Fruit fly (Drosophila melanogaster) whole organism, embryonic: Measurements from ENCODE around the gene Idi.

Experiments
- BEAF-32 ChIP-seq: fragments of 200-800 bp; sonication (Bioruptor generic); optimal IDR thresholded peaks from 3 replicates; lab custom pipeline; 2017; ENCODE audit warnings: missing biosample characterization, missing genetic modification characterization, mild to moderate bottlenecking, moderate library complexity, missing genetic modification reagents
- CG17385 ChIP-seq: fragments of 200-800 bp; sonication (Bioruptor generic); optimal IDR thresholded peaks from 3 replicates; lab custom pipeline; 2018; ENCODE audit warnings: missing biosample characterization, mild to moderate bottlenecking, missing genetic modification characterization
- Camta ChIP-seq: fragments of 200-800 bp; sonication (Bioruptor generic); optimal IDR thresholded peaks from 2 replicates; lab custom pipeline; 2016; ENCODE audit warnings: missing biosample characterization, missing genetic modification characterization
- E2f2 ChIP-seq: fragments of 200-800 bp; sonication (Bioruptor generic); IDR thresholded peaks from 2 replicates; pipeline ENCODE4 v1.3.6; 2022; ENCODE audit warnings: missing biosample characterization, missing genetic modification characterization
- Hmx ChIP-seq: fragments of 200-800 bp; sonication (Bioruptor generic); optimal IDR thresholded peaks from 2 replicates; lab custom pipeline; 2016; ENCODE audit warnings: missing biosample characterization, missing genetic modification characterization
- NfI ChIP-seq: fragments of 200-800 bp; sonication (Bioruptor generic); optimal IDR thresholded peaks from 3 replicates; lab custom pipeline; 2018; ENCODE audit warnings: missing biosample characterization, mild to moderate bottlenecking, missing genetic modification characterization, moderate library complexity
- sens ChIP-seq: fragments of 200-800 bp; sonication (Bioruptor generic); peaks from one replicate; lab custom pipeline; 2016; ENCODE audit warnings: missing biosample characterization, missing genetic modification characterization

DNA sequence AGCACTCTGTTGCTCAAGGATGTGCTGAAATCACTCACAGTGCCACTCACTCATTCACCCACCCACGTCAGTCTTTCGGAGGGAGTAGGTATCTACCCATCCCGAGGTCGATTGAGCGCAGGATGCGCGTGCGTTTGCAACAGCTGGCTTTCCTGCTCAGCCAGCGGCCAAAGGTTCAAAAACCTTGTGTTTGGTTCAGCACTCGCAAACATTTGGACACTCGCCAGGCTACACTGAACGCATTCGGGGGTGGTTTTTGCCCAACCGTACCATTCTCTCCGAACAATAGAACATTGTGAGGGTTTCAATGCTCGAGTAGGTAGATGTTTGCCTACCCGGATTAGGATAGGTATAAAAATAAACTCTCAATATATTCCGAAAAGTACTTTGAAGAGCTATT is 25.1 kb downstream of the Idi start:
- TF ChIP-seq CG17385 (no peak), Hmx (GFP tag; lab: Kevin White, UChicago) (no peak), sens (no peak), Camta (GFP tag; lab: Kevin White, UChicago) (no peak), NfI (GFP tag; lab: Kevin White, UChicago) (no peak), E2f2 (GFP tag; lab: Robert Waterston, UW) (no peak), BEAF-32 (no peak)
